Worm (Caenorhabditis elegans): ENCODE data around the gene sfxn-1.4.

sfxn-1.4 gene

ce11 chrII:11634057-11634676 is 46.9 kb downstream of the sfxn-1.4 start:
- peak; percentile 87 to 89 for TF ChIP-seq let-607 (tag; optimal IDR thresholded peaks at IDR 0.05)
- 0 out of 2 replicates have a peak, but pooled peaks have one; percentile 47 for TF ChIP-seq Y53G8AR.9 (GFP tag; conservative IDR thresholded peaks at IDR 0.05)
- peak; percentile 76 for TF ChIP-seq C06A6.2 (GFP tag; conservative IDR thresholded peaks at IDR 0.05)
- peak; percentile 52 for TF ChIP-seq atf-7 (tag; optimal IDR thresholded peaks at IDR 0.05)
- no peak for TF ChIP-seq B0261.1 (tag; optimal IDR thresholded peaks at IDR 0.05)
- TF ChIP-seq sdz-38 (tag; optimal IDR thresholded peaks at IDR 0.05) = no peak
- TF ChIP-seq hlh-26 (GFP tag; conservative IDR thresholded peaks at IDR 0.05) = no peak
- TF ChIP-seq athp-1 (tag; optimal IDR thresholded peaks at IDR 0.05) = peak; percentile 18
- no peak; the same call in 1 of the 2 replicates for TF ChIP-seq bed-2 (GFP tag; IDR thresholded peaks at IDR 0.05)
- peak; percentile 85 for TF ChIP-seq ceh-27 (GFP tag; optimal IDR thresholded peaks at IDR 0.05)
- TF ChIP-seq let-526 (GFP tag; IDR thresholded peaks at IDR 0.05) = peak; percentile 23; the same call in 1 of the 2 replicates
- TF ChIP-seq F22D6.2 (tag; optimal IDR thresholded peaks at IDR 0.05) = peak; percentile 31
- TF ChIP-seq ZK185.1 (tag; optimal IDR thresholded peaks at IDR 0.05; ENCODE audit: poor library complexity, severe bottlenecking) = peak; percentile 60
- TF ChIP-seq C17E4.6 (GFP tag; IDR thresholded peaks at IDR 0.05) = no peak
- peak; percentile 68; the same call in 1 of the 2 replicates for TF ChIP-seq ekl-4 (GFP tag; IDR thresholded peaks at IDR 0.05)
- TF ChIP-seq ceh-79 (tag; optimal IDR thresholded peaks at IDR 0.05) = no peak
- TF ChIP-seq K11D2.4 (GFP tag; IDR thresholded peaks at IDR 0.05) = peak; percentile 82
- TF ChIP-seq F33H1.4 (GFP tag; IDR thresholded peaks at IDR 0.05) = peak; percentile 12; the same call in 1 of the 2 replicates
- TF ChIP-seq F55B11.4 (tag; optimal IDR thresholded peaks at IDR 0.05; ENCODE audit: borderline replicate concordance, insufficient read depth) = no peak
- TF ChIP-seq zfh-2 (GFP tag; conservative IDR thresholded peaks at IDR 0.05) = peak; percentile 98
- peak; percentile 23 for TF ChIP-seq F52B5.7 (tag; optimal IDR thresholded peaks at IDR 0.05)
- TF ChIP-seq fkh-3 (tag; optimal IDR thresholded peaks at IDR 0.05) = no peak
- TF ChIP-seq unc-130 (GFP tag; optimal IDR thresholded peaks at IDR 0.05) = no peak
- no peak for TF ChIP-seq xnd-1 (tag; optimal IDR thresholded peaks at IDR 0.05)
- TF ChIP-seq nhr-80 (tag; optimal IDR thresholded peaks at IDR 0.05) = peak; percentile 85
- peak; percentile 75; the same call in 1 of the 2 replicates for TF ChIP-seq B0336.3 (GFP tag; IDR thresholded peaks at IDR 0.05)
- peak; percentile 38 for TF ChIP-seq unc-62 (GFP tag; optimal IDR thresholded peaks at IDR 0.05)
- peak; percentile 94 for TF ChIP-seq madf-10 (tag; optimal IDR thresholded peaks at IDR 0.05)
- TF ChIP-seq attf-3 (GFP tag; conservative IDR thresholded peaks at IDR 0.05) = 0 out of 2 replicates have a peak, but pooled peaks have one; percentile 41
- TF ChIP-seq zim-3 (tag; optimal IDR thresholded peaks at IDR 0.05) = no peak
- no peak for TF ChIP-seq mxl-1 (tag; optimal IDR thresholded peaks at IDR 0.05)
- no peak for TF ChIP-seq F49E8.2 (tag; optimal IDR thresholded peaks at IDR 0.05; ENCODE audit: insufficient read depth)
- TF ChIP-seq ztf-28 (GFP tag; IDR thresholded peaks at IDR 0.05) = no peak
- peak; percentile 88 for TF ChIP-seq nfyb-1 (GFP tag; IDR thresholded peaks at IDR 0.05)
- TF ChIP-seq ceh-100 (GFP tag; IDR thresholded peaks at IDR 0.05) = no peak
- TF ChIP-seq D2030.7 (GFP tag; IDR thresholded peaks at IDR 0.05) = no peak; the same call in 1 of the 2 replicates
- TF ChIP-seq dox-1 (GFP tag; IDR thresholded peaks at IDR 0.05) = peak; percentile 91
- TF ChIP-seq die-1 (tag; optimal IDR thresholded peaks at IDR 0.05) = peak; percentile 39
- no peak for TF ChIP-seq lsl-1 (GFP tag; optimal IDR thresholded peaks at IDR 0.05)
- TF ChIP-seq snpc-4 (GFP tag; optimal IDR thresholded peaks at IDR 0.05) = peak; percentile 18
- TF ChIP-seq snpc-4 (tag; optimal IDR thresholded peaks at IDR 0.05) = peak in 3 of 4 experiments; percentile 63 to 69 (median 68)
- no peak for TF ChIP-seq madf-3 (GFP tag; IDR thresholded peaks at IDR 0.05)
- peak; percentile 26 for TF ChIP-seq sptf-2 (GFP tag; optimal IDR thresholded peaks at IDR 0.05)
- TF ChIP-seq rcor-1 (GFP tag; IDR thresholded peaks at IDR 0.05) = peak; percentile 63; the same call in 1 of the 2 replicates
- no peak for TF ChIP-seq F10E7.11 (tag; optimal IDR thresholded peaks at IDR 0.05)
- TF ChIP-seq attf-5 (GFP tag; optimal IDR thresholded peaks at IDR 0.05) = peak; percentile 92
- TF ChIP-seq snpc-1.3 (tag; optimal IDR thresholded peaks at IDR 0.05; ENCODE audit: insufficient read depth) = no peak

Data from whole organism, young adult.